Fruit fly (Drosophila melanogaster): ENCODE measurements around the gene nullo.

nullo gene

dm6 chrX:7000444-7001134 is 48.7 kb upstream of the nullo start (continued):
- no peak for TF ChIP-seq CG16779 (tag; optimal IDR thresholded peaks at IDR 0.05)
- peak; percentile 52 for TF ChIP-seq pdm3 (GFP tag; optimal IDR thresholded peaks at IDR 0.05)
- TF ChIP-seq Ets21C (GFP tag; optimal IDR thresholded peaks at IDR 0.05) = no peak
- no peak for TF ChIP-seq Gug (GFP tag; IDR thresholded peaks at IDR 0.05)
- TF ChIP-seq salr (GFP tag; optimal IDR thresholded peaks at IDR 0.05) = peak in 1 of 2 experiments; percentile 59
- no peak for TF ChIP-seq fd85E (GFP tag; optimal IDR thresholded peaks at IDR 0.05)
- peak; percentile 53 for TF ChIP-seq Eip75B (GFP tag; optimal IDR thresholded peaks at IDR 0.05)
- TF ChIP-seq CG6808 (GFP tag; optimal IDR thresholded peaks at IDR 0.05) = peak; percentile 38
- TF ChIP-seq OdsH (GFP tag; optimal IDR thresholded peaks at IDR 0.05) = peak; percentile 37
- TF ChIP-seq CG7368 (GFP tag; optimal IDR thresholded peaks at IDR 0.05) = no peak
- TF ChIP-seq topi (GFP tag; optimal IDR thresholded peaks at IDR 0.05) = no peak
- TF ChIP-seq CG3919 (GFP tag; optimal IDR thresholded peaks at IDR 0.05) = peak; percentile 29

- TF ChIP-seq CG3032 (tag; optimal IDR thresholded peaks at IDR 0.05) = peak; percentile 18
- no peak for TF ChIP-seq CG11294 (GFP tag; IDR thresholded peaks at IDR 0.05)
- peak; percentile 36 for TF ChIP-seq Hr39 (GFP tag; optimal IDR thresholded peaks at IDR 0.05)
- no peak for TF ChIP-seq fkh (GFP tag; optimal IDR thresholded peaks at IDR 0.05)
- peak; percentile 41; the same call in 1 of the 2 replicates for TF ChIP-seq CG15336 (GFP tag; IDR thresholded peaks at IDR 0.05)
- peak; percentile 81 for TF ChIP-seq svp (GFP tag)
- no peak for TF ChIP-seq CG1621 (tag; optimal IDR thresholded peaks at IDR 0.05)
- TF ChIP-seq Gug (GFP tag; IDR thresholded peaks at IDR 0.05) = 0 out of 2 replicates have a peak, but pooled peaks have one; percentile 15
- TF ChIP-seq Sox14 (GFP tag; optimal IDR thresholded peaks at IDR 0.05) = peak; percentile 7
- TF ChIP-seq CG6163 (GFP tag; IDR thresholded peaks at IDR 0.05) = no peak
- TF ChIP-seq CG11762 (GFP tag; optimal IDR thresholded peaks at IDR 0.05; ENCODE audit: insufficient read depth) = no peak
- no peak for TF ChIP-seq CG4318 (GFP tag; optimal IDR thresholded peaks at IDR 0.05)
- peak; percentile 24 for TF ChIP-seq cyc (GFP tag; optimal IDR thresholded peaks at IDR 0.05)
- peak in 1 of 2 experiments; percentile 33 for TF ChIP-seq salr (GFP tag; optimal IDR thresholded peaks at IDR 0.05)
- TF ChIP-seq Eip93F (GFP tag; optimal IDR thresholded peaks at IDR 0.05) = no peak
- TF ChIP-seq Met (GFP tag; optimal IDR thresholded peaks at IDR 0.05) = peak; percentile 64
- TF ChIP-seq Hr38 (GFP tag; optimal IDR thresholded peaks at IDR 0.05) = no peak
- TF ChIP-seq topi (GFP tag; optimal IDR thresholded peaks at IDR 0.05) = peak; percentile 62
- peak; percentile 40 for TF ChIP-seq achi (GFP tag; optimal IDR thresholded peaks at IDR 0.05)
- TF ChIP-seq CG11902 (GFP tag; optimal IDR thresholded peaks at IDR 0.05) = no peak
- peak; percentile 17 for TF ChIP-seq acj6 (GFP tag; optimal IDR thresholded peaks at IDR 0.05)
- no peak for TF ChIP-seq Lpt (GFP tag; optimal IDR thresholded peaks at IDR 0.05)
- TF ChIP-seq CG32006 (GFP tag; optimal IDR thresholded peaks at IDR 0.05) = peak; percentile 61
- peak; percentile 68 for TF ChIP-seq esn (GFP tag; optimal IDR thresholded peaks at IDR 0.05)
- peak; percentile 56 for TF ChIP-seq vri (GFP tag; optimal IDR thresholded peaks at IDR 0.05)
- TF ChIP-seq Blimp-1 (GFP tag; optimal IDR thresholded peaks at IDR 0.05) = no peak
- no peak for TF ChIP-seq CG9139 (GFP tag; optimal IDR thresholded peaks at IDR 0.05)
- TF ChIP-seq CG10631 (GFP tag; optimal IDR thresholded peaks at IDR 0.05) = no peak
- TF ChIP-seq CG6792 (GFP tag; optimal IDR thresholded peaks at IDR 0.05) = peak; percentile 17
- no peak for TF ChIP-seq CG7368 (GFP tag; optimal IDR thresholded peaks at IDR 0.05)
- TF ChIP-seq Eip75B (GFP tag; optimal IDR thresholded peaks at IDR 0.05) = no peak
- TF ChIP-seq Ets96B (tag; optimal IDR thresholded peaks at IDR 0.05) = no peak
- TF ChIP-seq CG31627 (GFP tag; optimal IDR thresholded peaks at IDR 0.05) = no peak
- no peak for TF ChIP-seq CG6854 (GFP tag; optimal IDR thresholded peaks at IDR 0.05)
- TF ChIP-seq CG10669 (GFP tag; optimal IDR thresholded peaks at IDR 0.05) = no peak
- no peak for TF ChIP-seq dac (GFP tag; optimal IDR thresholded peaks at IDR 0.05)
- no peak for TF ChIP-seq Sox15 (GFP tag; optimal IDR thresholded peaks at IDR 0.05)
- no peak for TF ChIP-seq lz (GFP tag; optimal IDR thresholded peaks at IDR 0.05)
- TF ChIP-seq fd59A (GFP tag; optimal IDR thresholded peaks at IDR 0.05) = no peak
- no peak for TF ChIP-seq CG6808 (GFP tag; optimal IDR thresholded peaks at IDR 0.05)
- peak; percentile 68 for TF ChIP-seq eg (GFP tag; IDR thresholded peaks at IDR 0.05)
- TF ChIP-seq OdsH (GFP tag; optimal IDR thresholded peaks at IDR 0.05) = peak; percentile 8
Measured at dm6 chrX:7001135-7001769, 48.0 kb upstream of the nullo start.
